Worm (Caenorhabditis elegans) whole organism, mixed stage, embryonic: ENCODE data around the gene Y55F3AM.21.

Experiments
- ceh-39 ChIP-seq: fragments of 150-350 bp; optimal IDR thresholded peaks from 2 replicates; lab custom pipeline; 2014; ENCODE audit warnings: missing biosample characterization, missing genetic modification characterization
- elt-1 ChIP-seq: sonication (generic microtip); optimal IDR thresholded peaks from 2 replicates; lab custom pipeline; 2017; ENCODE audit warnings: missing genetic modification characterization, mild to moderate bottlenecking, missing compliant biosample characterization, antibody characterized with exemption, moderate library complexity, borderline replicate concordance; ENCODE audit not compliant: insufficient read depth
- lin-13 ChIP-seq: fragments of 150-350 bp; optimal IDR thresholded peaks from 2 replicates; lab custom pipeline; 2014; ENCODE audit warnings: missing biosample characterization, missing genetic modification characterization
- lsy-2 ChIP-seq: fragments of 150-350 bp; optimal IDR thresholded peaks from 2 replicates; lab custom pipeline; 2014; ENCODE audit warnings: missing biosample characterization, missing genetic modification characterization
- mep-1 ChIP-seq: fragments of 150-350 bp; optimal IDR thresholded peaks from 2 replicates; lab custom pipeline; 2017; ENCODE audit warnings: missing biosample characterization, missing genetic modification reagents, missing genetic modification characterization, inconsistent platforms
- nhr-28 ChIP-seq: fragments of 150-350 bp; optimal IDR thresholded peaks from 2 replicates; lab custom pipeline; 2014; ENCODE audit warnings: missing biosample characterization, missing genetic modification characterization
- nhr-76 ChIP-seq: sonication (generic microtip); optimal IDR thresholded peaks from 2 replicates; lab custom pipeline; 2017; ENCODE audit warnings: missing biosample characterization, missing genetic modification characterization
- snpc-4 ChIP-seq: fragments of 150-350 bp; optimal IDR thresholded peaks from 2 replicates; lab custom pipeline; 2014; ENCODE audit warnings: missing biosample characterization, missing genetic modification characterization
- unc-62 ChIP-seq: fragments of 150-350 bp; optimal IDR thresholded peaks from 2 replicates; lab custom pipeline; 2014; ENCODE audit warnings: missing biosample characterization, missing genetic modification reagents, missing genetic modification characterization

DNA sequence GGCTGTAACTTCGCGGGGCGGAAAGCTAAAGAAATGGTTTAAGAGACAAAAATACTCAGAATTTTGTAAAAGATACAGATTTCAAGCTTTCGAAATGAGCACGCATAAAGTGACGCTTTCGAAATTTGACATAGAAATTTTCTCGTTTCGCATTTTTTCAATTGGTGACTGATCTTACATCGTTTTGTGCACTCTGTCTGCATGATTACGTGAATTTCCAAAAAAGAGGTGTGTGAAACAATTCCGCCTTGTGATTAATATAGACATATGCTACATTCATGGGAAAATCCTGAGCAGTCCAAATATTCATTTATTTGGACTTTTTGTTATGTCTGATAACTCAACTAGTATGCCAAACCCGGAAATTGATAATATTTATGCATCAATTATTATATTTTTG is 5.8 kb downstream of the Y55F3AM.21 start, which contains the start of gene srx-12:
- no peak for TF ChIP-seq lin-13 (tag; lab: Kevin White, UChicago)
- TF ChIP-seq unc-62 (GFP tag; lab: Kevin White, UChicago): no peak
- no peak for TF ChIP-seq snpc-4 (tag; lab: Kevin White, UChicago)
- TF ChIP-seq mep-1 (tag; lab: Kevin White, UChicago): no peak
- TF ChIP-seq nhr-76: no peak
- TF ChIP-seq lsy-2: no peak
- TF ChIP-seq ceh-39 (tag; lab: Kevin White, UChicago): no peak
- no peak for TF ChIP-seq elt-1
- TF ChIP-seq nhr-28: no peak
